Worm (Caenorhabditis elegans): ENCODE data around the gene F14D7.3.
"Not testable (repeated sequence)": the region's sequence is repeated elsewhere in the genome, so short reads cannot be mapped to it uniquely, and the experiment has no call there.

The F14D7.3 gene

ce11 chrV:14267326-14267942 is 29.2 kb upstream of the F14D7.3 start:
- TF ChIP-seq scrt-1 (GFP tag; IDR thresholded peaks at IDR 0.05) (no peak), aly-1 (tag; optimal IDR thresholded peaks at IDR 0.05) (no peak), tra-4 (tag; optimal IDR thresholded peaks at IDR 0.05) (no peak), hmbx-1 (tag; optimal IDR thresholded peaks at IDR 0.05) (no peak), tbx-37 (GFP tag; conservative IDR thresholded peaks at IDR 0.05) (no peak), pes-1 (GFP tag; IDR thresholded peaks at IDR 0.05) (no peak), B0310.2 (tag; optimal IDR thresholded peaks at IDR 0.05) (no peak), hnd-1 (tag; optimal IDR thresholded peaks at IDR 0.05) (no peak), ceh-36 (tag; optimal IDR thresholded peaks at IDR 0.05) (no peak), F13C5.2 (tag; optimal IDR thresholded peaks at IDR 0.05) (no peak), flt-1 (GFP tag; IDR thresholded peaks at IDR 0.05) (no peak), ets-7 (tag; optimal IDR thresholded peaks at IDR 0.05) (no peak), ceh-13 (GFP tag; optimal IDR thresholded peaks at IDR 0.05) (no peak), sea-1 (GFP tag; conservative IDR thresholded peaks at IDR 0.05) (no peak), ama-1 (optimal IDR thresholded peaks at IDR 0.05) (no peak), hmg-4 (GFP tag; optimal IDR thresholded peaks at IDR 0.05) (no peak)

- TF ChIP-seq ceh-13 (GFP tag; optimal IDR thresholded peaks at IDR 0.05), result no peak
- TF ChIP-seq ceh-36 (tag; optimal IDR thresholded peaks at IDR 0.05), result no peak
- no peak for TF ChIP-seq flt-1 (GFP tag; IDR thresholded peaks at IDR 0.05)
- TF ChIP-seq ets-7 (tag; optimal IDR thresholded peaks at IDR 0.05), result no peak
These were observed 28.0 kb upstream of the F14D7.3 start, which contains the start of gene F40G12.4 for ce11 chrV:14268616-14269015. TSS of gene F40G12.4 (minus strand) at chrV:14268716.

- TF ChIP-seq aly-1 (tag; optimal IDR thresholded peaks at IDR 0.05), result no peak
- TF ChIP-seq sea-1 (GFP tag; conservative IDR thresholded peaks at IDR 0.05), result no peak
- TF ChIP-seq pes-1 (GFP tag; IDR thresholded peaks at IDR 0.05), result no peak
These were observed 25.9 kb upstream of the F14D7.3 start, which contains the start of gene F40G12.5 for ce11 chrV:14270729-14271128. TSS of gene F40G12.5 (minus strand) at chrV:14270829.

- TF ChIP-seq pes-1 (GFP tag; IDR thresholded peaks at IDR 0.05) (no peak), tbx-37 (GFP tag; conservative IDR thresholded peaks at IDR 0.05) (no peak), hmbx-1 (tag; optimal IDR thresholded peaks at IDR 0.05) (no peak), F13C5.2 (tag; optimal IDR thresholded peaks at IDR 0.05) (no peak), tbx-11 (GFP tag; IDR thresholded peaks at IDR 0.05) (no peak), ceh-13 (GFP tag; optimal IDR thresholded peaks at IDR 0.05) (no peak), ama-1 (optimal IDR thresholded peaks at IDR 0.05) (no peak), scrt-1 (GFP tag; IDR thresholded peaks at IDR 0.05) (no peak), flt-1 (GFP tag; IDR thresholded peaks at IDR 0.05) (no peak), ceh-36 (tag; optimal IDR thresholded peaks at IDR 0.05) (no peak), tra-4 (tag; optimal IDR thresholded peaks at IDR 0.05) (no peak), B0310.2 (tag; optimal IDR thresholded peaks at IDR 0.05) (no peak)
These were observed 23.6 kb upstream of the F14D7.3 start, which contains the start of gene F40G12.6 for ce11 chrV:14273019-14273418. TSS of gene F40G12.6 (minus strand) at chrV:14273119.

ce11 chrV:14274268-14274667 is 22.3 kb upstream of the F14D7.3 start, which contains the start of gene F40G12.7:
TSS of gene F40G12.7 (plus strand) at chrV:14274568.
- TF ChIP-seq F13C5.2 (tag; optimal IDR thresholded peaks at IDR 0.05); ceh-13 (GFP tag; optimal IDR thresholded peaks at IDR 0.05); flt-1 (GFP tag; IDR thresholded peaks at IDR 0.05): not testable (repeated sequence)

- TF ChIP-seq sea-1 (GFP tag; conservative IDR thresholded peaks at IDR 0.05), result no peak
- TF ChIP-seq hnd-1 (tag; optimal IDR thresholded peaks at IDR 0.05), result no peak
- TF ChIP-seq scrt-1 (GFP tag; IDR thresholded peaks at IDR 0.05), result no peak
- no peak for TF ChIP-seq tbx-37 (GFP tag; conservative IDR thresholded peaks at IDR 0.05)
- no peak for TF ChIP-seq pes-1 (GFP tag; IDR thresholded peaks at IDR 0.05)
- no peak for TF ChIP-seq B0310.2 (tag; optimal IDR thresholded peaks at IDR 0.05)
These were observed 16.8 kb upstream of the F14D7.3 start, which contains the start of gene srt-33 for ce11 chrV:14279777-14280176. TSS of gene srt-33 (minus strand) at chrV:14279877.

ce11 chrV:14282222-14282709 is 14.3 kb upstream of the F14D7.3 start, which contains the start of the genes srt-74 and F40G12.9:
TSS of gene srt-74 (minus strand) at chrV:14282322.
TSS of gene F40G12.9 (plus strand) at chrV:14282659.
- TF ChIP-seq ama-1 (optimal IDR thresholded peaks at IDR 0.05), result no peak
- TF ChIP-seq scrt-1 (GFP tag; IDR thresholded peaks at IDR 0.05), result no peak

ce11 chrV:14283241-14283640 is 13.4 kb upstream of the F14D7.3 start, which contains the start of gene F40G12.10:
TSS of gene F40G12.10 (plus strand) at chrV:14283541.
- TF ChIP-seq hmbx-1 (tag; optimal IDR thresholded peaks at IDR 0.05) (no peak), hmg-4 (GFP tag; optimal IDR thresholded peaks at IDR 0.05) (no peak), scrt-1 (GFP tag; IDR thresholded peaks at IDR 0.05) (no peak), B0310.2 (tag; optimal IDR thresholded peaks at IDR 0.05) (no peak), tbx-11 (GFP tag; IDR thresholded peaks at IDR 0.05) (no peak), F13C5.2 (tag; optimal IDR thresholded peaks at IDR 0.05) (no peak)

ce11 chrV:14285803-14286202 is 10.8 kb upstream of the F14D7.3 start, which contains the start of gene F40G12.11:
TSS of gene F40G12.11 (plus strand) at chrV:14286171.
- TF ChIP-seq hnd-1 (tag; optimal IDR thresholded peaks at IDR 0.05), result no peak
- no peak for TF ChIP-seq scrt-1 (GFP tag; IDR thresholded peaks at IDR 0.05)
- TF ChIP-seq F13C5.2 (tag; optimal IDR thresholded peaks at IDR 0.05), result no peak
- no peak for TF ChIP-seq ceh-13 (GFP tag; optimal IDR thresholded peaks at IDR 0.05)
- no peak for TF ChIP-seq sea-1 (GFP tag; conservative IDR thresholded peaks at IDR 0.05)
- no peak for TF ChIP-seq tbx-11 (GFP tag; IDR thresholded peaks at IDR 0.05)
- no peak for TF ChIP-seq hmbx-1 (tag; optimal IDR thresholded peaks at IDR 0.05)
- no peak for TF ChIP-seq hmg-4 (GFP tag; optimal IDR thresholded peaks at IDR 0.05)
